Worm (Caenorhabditis elegans): ENCODE results near the gene ugt-65.
A peak's percentile ranks its signal among the peaks of the same experiment; 100 is the strongest.

ugt-65 gene

ce11 chrIV:12420455-12420854 lies at the start of gene ugt-65:
ugt-65 (plus strand) TSS chrIV:12420683.
- TF ChIP-seq daf-16 (GFP tag; optimal IDR thresholded peaks at IDR 0.05), result no peak
- peak; percentile 74 for TF ChIP-seq daf-16 (tag; optimal IDR thresholded peaks at IDR 0.05)
- peak in 1 of 2 experiments; percentile 17 for TF ChIP-seq lsy-2 (tag; optimal IDR thresholded peaks at IDR 0.05)
- TF ChIP-seq nhr-28 (tag; optimal IDR thresholded peaks at IDR 0.05), result peak; percentile 72
- peak; percentile 76 for TF ChIP-seq pqm-1 (tag; optimal IDR thresholded peaks at IDR 0.05)
- no peak for TF ChIP-seq F49E8.2 (tag; optimal IDR thresholded peaks at IDR 0.05; ENCODE audit: borderline replicate concordance)
- no peak for TF ChIP-seq hif-1 (tag; optimal IDR thresholded peaks at IDR 0.05)
- TF ChIP-seq F10B5.3 (tag; optimal IDR thresholded peaks at IDR 0.05), result no peak
- no peak for TF ChIP-seq lin-38 (GFP tag; IDR thresholded peaks at IDR 0.05)
- TF ChIP-seq nhr-102 (tag; optimal IDR thresholded peaks at IDR 0.05), result peak; percentile 1
- TF ChIP-seq dmd-6 (GFP tag; IDR thresholded peaks at IDR 0.05), result peak; percentile 54
- no peak for TF ChIP-seq mep-1 (tag; optimal IDR thresholded peaks at IDR 0.05)
- TF ChIP-seq dmd-8 (GFP tag; IDR thresholded peaks at IDR 0.05), result no peak
- peak; percentile 27 for TF ChIP-seq nhr-48 (tag; optimal IDR thresholded peaks at IDR 0.05)
- TF ChIP-seq dve-1 (tag; optimal IDR thresholded peaks at IDR 0.05; ENCODE audit: insufficient read depth), result peak; percentile 67
- TF ChIP-seq hlh-11 (tag; optimal IDR thresholded peaks at IDR 0.05), result peak; percentile 54
- peak; percentile 46 for TF ChIP-seq nhr-77 (tag; optimal IDR thresholded peaks at IDR 0.05)
- no peak for TF ChIP-seq dmd-9 (GFP tag; IDR thresholded peaks at IDR 0.05)

- TF ChIP-seq Y48G9A.11 (GFP tag; IDR thresholded peaks at IDR 0.05) (0 out of 2 replicates have a peak, but pooled peaks have one; percentile 17), lin-38 (GFP tag; IDR thresholded peaks at IDR 0.05) (peak; percentile 9; the same call in 1 of the 2 replicates), daf-8 (GFP tag; IDR thresholded peaks at IDR 0.05) (no peak), madf-5 (GFP tag; IDR thresholded peaks at IDR 0.05) (0 out of 4 replicates have a peak, but pooled peaks of 1 of the 2 experiments have one; percentile 7)
These were observed 49.1 kb upstream of the ugt-65 start for ce11 chrIV:12371340-12371739.

ce11 chrIV:12371879-12372278 lies 48.6 kb upstream of the ugt-65 start, which contains the start of gene wdr-46:
wdr-46 (plus strand) TSS chrIV:12372253.
- peak; percentile 39 for TF ChIP-seq ama-1 (optimal IDR thresholded peaks at IDR 0.05)
- TF ChIP-seq lin-13 (GFP tag; optimal IDR thresholded peaks at IDR 0.05), result peak; percentile 67
- TF ChIP-seq unc-62 (GFP tag; optimal IDR thresholded peaks at IDR 0.05 in 1 of 2), result peak in 1 of 2 experiments; percentile 89
- no peak for TF ChIP-seq unc-62 (tag; optimal IDR thresholded peaks at IDR 0.05)
- TF ChIP-seq hmg-1.1 (GFP tag; IDR thresholded peaks at IDR 0.05), result peak; percentile 74
- no peak; the same call in 1 of the 2 replicates for TF ChIP-seq lin-38 (GFP tag; IDR thresholded peaks at IDR 0.05)
- no peak for TF ChIP-seq skn-1 (tag; optimal IDR thresholded peaks at IDR 0.05)
- 0 out of 2 replicates have a peak, but pooled peaks have one; percentile 7 for TF ChIP-seq ctbp-1 (GFP tag; IDR thresholded peaks at IDR 0.05)
- TF ChIP-seq T20F7.1 (GFP tag; optimal IDR thresholded peaks at IDR 0.05), result no peak
- peak; percentile 98 to 100 for TF ChIP-seq lsy-2 (tag; optimal IDR thresholded peaks at IDR 0.05)
- TF ChIP-seq egl-43 (GFP tag; IDR thresholded peaks at IDR 0.05), result no peak
- peak; percentile 29 for TF ChIP-seq ces-1 (GFP tag; optimal IDR thresholded peaks at IDR 0.05)
- TF ChIP-seq vab-7 (GFP tag; IDR thresholded peaks at IDR 0.05), result no peak
- TF ChIP-seq F49E8.2 (tag; optimal IDR thresholded peaks at IDR 0.05; ENCODE audit: borderline replicate concordance), result peak; percentile 2
- peak; percentile 30; the same call in 1 of the 2 replicates for TF ChIP-seq ceh-20 (GFP tag; IDR thresholded peaks at IDR 0.05)
- TF ChIP-seq cey-2 (tag; optimal IDR thresholded peaks at IDR 0.05; ENCODE audit: borderline replicate concordance, insufficient read depth), result peak; percentile 7
- TF ChIP-seq aha-1 (tag), result peak; percentile 93
- peak; percentile 6 for TF ChIP-seq Y5F2A.4 (GFP tag; optimal IDR thresholded peaks at IDR 0.05)
- peak; percentile 80 for TF ChIP-seq T26A8.4 (GFP tag; IDR thresholded peaks at IDR 0.05)
- no peak for TF ChIP-seq set-16 (GFP tag; IDR thresholded peaks at IDR 0.05)
- TF ChIP-seq zip-2 (tag; optimal IDR thresholded peaks at IDR 0.05), result peak; percentile 30
- no peak for TF ChIP-seq R02D3.7 (tag; optimal IDR thresholded peaks at IDR 0.05)
- TF ChIP-seq daf-16 (GFP tag; optimal IDR thresholded peaks at IDR 0.05), result no peak
- TF ChIP-seq daf-16 (tag; optimal IDR thresholded peaks at IDR 0.05), result peak; percentile 27
- no peak for TF ChIP-seq egl-27 (tag; optimal IDR thresholded peaks at IDR 0.05)
- peak; percentile 63; the same call in 1 of the 2 replicates for TF ChIP-seq zfp-3 (GFP tag; conservative IDR thresholded peaks at IDR 0.05)
- no peak; the same call in 1 of the 2 replicates for TF ChIP-seq pha-4 (GFP tag; IDR thresholded peaks at IDR 0.05)
- peak; percentile 63 for TF ChIP-seq pha-4 (tag; optimal IDR thresholded peaks at IDR 0.05)
- no peak for TF ChIP-seq Y75B8A.6 (GFP tag; IDR thresholded peaks at IDR 0.05)
- TF ChIP-seq fos-1 (tag; optimal IDR thresholded peaks at IDR 0.05), result no peak
- TF ChIP-seq snpc-1.2 (GFP tag; IDR thresholded peaks at IDR 0.05), result peak; percentile 65; the same call in 1 of the 2 replicates
- no peak for TF ChIP-seq aly-2 (tag; optimal IDR thresholded peaks at IDR 0.05)
- peak; percentile 78 for TF ChIP-seq dve-1 (tag; optimal IDR thresholded peaks at IDR 0.05; ENCODE audit: insufficient read depth)
